Worm (Caenorhabditis elegans): ENCODE data around the gene T01B7.13.

T01B7.13 gene

ce11 chrII:8747939-8748352 is 32.7 kb downstream of the T01B7.13 start (continued):
- TF ChIP-seq dve-1 (tag; optimal IDR thresholded peaks at IDR 0.05; ENCODE audit: insufficient read depth), result peak; percentile 52
- TF ChIP-seq hlh-30 (tag; optimal IDR thresholded peaks at IDR 0.05; ENCODE audit: insufficient read depth), result peak; percentile 31
- no peak for TF ChIP-seq zag-1 (tag; optimal IDR thresholded peaks at IDR 0.05)
- 0 out of 2 replicates have a peak, but pooled peaks have one; percentile 11 for TF ChIP-seq daf-19 (GFP tag; conservative IDR thresholded peaks at IDR 0.05)
- 0 out of 2 replicates have a peak, but pooled peaks have one; percentile 71 for TF ChIP-seq egl-43 (GFP tag; IDR thresholded peaks at IDR 0.05)
- TF ChIP-seq ceh-20 (GFP tag; IDR thresholded peaks at IDR 0.05), result no peak
- TF ChIP-seq unc-39 (tag; optimal IDR thresholded peaks at IDR 0.05), result no peak
- no peak for TF ChIP-seq nhr-6 (tag; optimal IDR thresholded peaks at IDR 0.05)
- no peak for TF ChIP-seq spr-1 (tag; optimal IDR thresholded peaks at IDR 0.05)
- TF ChIP-seq nhr-102 (tag; optimal IDR thresholded peaks at IDR 0.05), result no peak
- no peak for TF ChIP-seq lim-7 (GFP tag; IDR thresholded peaks at IDR 0.05)
- TF ChIP-seq spr-3 (GFP tag; optimal IDR thresholded peaks at IDR 0.05), result no peak
- no peak for TF ChIP-seq ceh-44 (GFP tag; IDR thresholded peaks at IDR 0.05)

- no peak for TF ChIP-seq cey-2 (tag; optimal IDR thresholded peaks at IDR 0.05; ENCODE audit: borderline replicate concordance, insufficient read depth)
- TF ChIP-seq hlh-11 (tag; optimal IDR thresholded peaks at IDR 0.05), result no peak
- no peak for TF ChIP-seq mep-1 (tag; optimal IDR thresholded peaks at IDR 0.05)
- no peak for TF ChIP-seq daf-19 (GFP tag; conservative IDR thresholded peaks at IDR 0.05)
- no peak for TF ChIP-seq nhr-41 (GFP tag; IDR thresholded peaks at IDR 0.05)
- TF ChIP-seq nhr-111 (GFP tag; optimal IDR thresholded peaks at IDR 0.05), result no peak
- no peak for TF ChIP-seq ceh-82 (tag; optimal IDR thresholded peaks at IDR 0.05)
- TF ChIP-seq mdt-29 (GFP tag; IDR thresholded peaks at IDR 0.05), result no peak
- TF ChIP-seq nhr-10 (tag; optimal IDR thresholded peaks at IDR 0.05), result no peak
- no peak for TF ChIP-seq dmd-6 (GFP tag; IDR thresholded peaks at IDR 0.05)
- no peak for TF ChIP-seq zip-2 (tag; optimal IDR thresholded peaks at IDR 0.05)
- no peak for TF ChIP-seq ama-1 (optimal IDR thresholded peaks at IDR 0.05)
- no peak for TF ChIP-seq lsy-2 (tag; optimal IDR thresholded peaks at IDR 0.05)
- TF ChIP-seq unc-62 (GFP tag; optimal IDR thresholded peaks at IDR 0.05 in 1 of 2), result no peak
- no peak for TF ChIP-seq unc-62 (tag; optimal IDR thresholded peaks at IDR 0.05)
- TF ChIP-seq Y48G9A.11 (GFP tag; IDR thresholded peaks at IDR 0.05), result no peak
- no peak for TF ChIP-seq F26F4.8 (GFP tag; conservative IDR thresholded peaks at IDR 0.05)
- TF ChIP-seq tra-1 (GFP tag; IDR thresholded peaks at IDR 0.05), result no peak
Observed at ce11 chrII:8748638-8749037, 33.4 kb downstream of the T01B7.13 start.

DNA sequence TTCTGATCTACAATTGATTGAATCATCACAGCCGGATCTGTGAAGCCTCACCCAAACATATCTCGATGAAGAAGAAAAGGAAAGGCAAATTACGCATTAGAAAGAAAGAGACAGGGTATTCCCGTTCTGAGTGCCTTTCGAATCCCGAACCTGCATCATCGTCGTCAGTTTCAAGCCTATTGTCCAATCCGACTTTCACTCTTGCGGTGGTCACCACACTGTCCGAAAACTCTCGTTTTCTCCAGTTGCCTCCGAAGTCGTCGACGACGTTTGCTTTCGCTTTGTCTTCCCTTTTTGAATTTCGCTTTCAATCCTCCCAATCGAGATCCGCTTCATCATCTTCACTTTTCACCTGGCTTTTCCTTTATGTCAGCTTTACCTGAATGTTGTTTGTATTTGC is 33.9 kb downstream of the T01B7.13 start:
- no peak for TF ChIP-seq nhr-25 (tag; optimal IDR thresholded peaks at IDR 0.05; ENCODE audit: borderline replicate concordance, insufficient read depth)
- peak; percentile 18 for TF ChIP-seq mxl-3 (GFP tag; optimal IDR thresholded peaks at IDR 0.05)
- TF ChIP-seq unc-62 (GFP tag; optimal IDR thresholded peaks at IDR 0.05 in 1 of 2), result peak in 1 of 2 experiments; percentile 66
- no peak for TF ChIP-seq unc-62 (tag; optimal IDR thresholded peaks at IDR 0.05)
- TF ChIP-seq mxl-2 (GFP tag; conservative IDR thresholded peaks at IDR 0.05), result no peak
- no peak for TF ChIP-seq dve-1 (tag; optimal IDR thresholded peaks at IDR 0.05; ENCODE audit: insufficient read depth)
- peak; percentile 40 for TF ChIP-seq hlh-11 (tag; optimal IDR thresholded peaks at IDR 0.05)
- no peak for TF ChIP-seq tra-1 (GFP tag; IDR thresholded peaks at IDR 0.05)

DNA sequence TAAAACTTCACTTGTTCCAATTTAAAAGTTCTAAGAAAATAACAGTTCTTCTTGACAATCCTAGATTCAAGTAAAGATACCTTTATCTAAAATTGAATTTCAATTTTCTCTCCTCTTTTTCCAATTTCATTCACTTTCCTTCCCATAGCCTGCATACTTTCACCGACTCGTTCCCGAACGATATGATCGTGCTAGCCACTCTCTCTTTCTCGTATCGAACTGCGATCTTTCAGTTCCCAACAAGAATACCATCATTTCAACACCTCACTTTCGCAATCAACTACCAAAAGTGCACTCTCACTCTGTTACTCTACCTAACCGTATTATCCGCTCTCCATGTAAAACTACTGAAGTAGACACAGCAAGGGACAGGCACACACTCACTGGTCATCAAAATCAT is 34.9 kb downstream of the T01B7.13 start:
- no peak for TF ChIP-seq F37D6.2 (tag; optimal IDR thresholded peaks at IDR 0.05)
- TF ChIP-seq tra-1 (GFP tag; IDR thresholded peaks at IDR 0.05), result no peak
- TF ChIP-seq daf-19 (GFP tag; conservative IDR thresholded peaks at IDR 0.05), result no peak
- TF ChIP-seq lin-39 (tag; optimal IDR thresholded peaks at IDR 0.05), result no peak
- TF ChIP-seq dve-1 (tag; optimal IDR thresholded peaks at IDR 0.05; ENCODE audit: insufficient read depth), result no peak
- no peak for TF ChIP-seq dmd-6 (GFP tag; IDR thresholded peaks at IDR 0.05)
- TF ChIP-seq vab-7 (GFP tag; IDR thresholded peaks at IDR 0.05), result no peak
- no peak for TF ChIP-seq mxl-2 (GFP tag; conservative IDR thresholded peaks at IDR 0.05)
- no peak for TF ChIP-seq nhr-6 (tag; optimal IDR thresholded peaks at IDR 0.05)
- no peak for TF ChIP-seq D1046.2 (GFP tag; IDR thresholded peaks at IDR 0.05)
- TF ChIP-seq ztf-7 (tag; optimal IDR thresholded peaks at IDR 0.05), result no peak
- TF ChIP-seq egl-27 (tag; optimal IDR thresholded peaks at IDR 0.05), result no peak
- TF ChIP-seq snpc-4 (tag; optimal IDR thresholded peaks at IDR 0.05), result no peak
- TF ChIP-seq nhr-10 (tag; optimal IDR thresholded peaks at IDR 0.05), result no peak
- no peak for TF ChIP-seq T20F7.1 (GFP tag; optimal IDR thresholded peaks at IDR 0.05)
- no peak for TF ChIP-seq daf-12 (tag; optimal IDR thresholded peaks at IDR 0.05)
- no peak for TF ChIP-seq mep-1 (tag; optimal IDR thresholded peaks at IDR 0.05)

Data from whole organism, L4 larva.